Worm (Caenorhabditis elegans): ENCODE data around the gene F20H11.1.

- TF ChIP-seq W03F9.2 (tag; optimal IDR thresholded peaks at IDR 0.05) (no peak), dao-5 (tag; optimal IDR thresholded peaks at IDR 0.05) (no peak), him-1 (tag; optimal IDR thresholded peaks at IDR 0.05) (no peak)
Observed at ce11 chrIII:6610522-6610921, 18.5 kb upstream of the F20H11.1 start, which contains the start of gene srh-40.

Data from whole organism, L4/young adult.